Fruit fly (Drosophila melanogaster) whole organism: ENCODE measurements around the gene Hn.

Experiments used
- CG8478 ChIP-seq: fragments of >200 bp; optimal IDR thresholded peaks from 2 replicates; lab custom pipeline; 2018; ENCODE audit warnings: inconsistent platforms
- usp ChIP-seq: fragments of >200 bp; optimal IDR thresholded peaks from 2 replicates; lab custom pipeline; 2017; ENCODE audit warnings: missing biosample characterization, missing genetic modification characterization, mixed read lengths

DNA sequence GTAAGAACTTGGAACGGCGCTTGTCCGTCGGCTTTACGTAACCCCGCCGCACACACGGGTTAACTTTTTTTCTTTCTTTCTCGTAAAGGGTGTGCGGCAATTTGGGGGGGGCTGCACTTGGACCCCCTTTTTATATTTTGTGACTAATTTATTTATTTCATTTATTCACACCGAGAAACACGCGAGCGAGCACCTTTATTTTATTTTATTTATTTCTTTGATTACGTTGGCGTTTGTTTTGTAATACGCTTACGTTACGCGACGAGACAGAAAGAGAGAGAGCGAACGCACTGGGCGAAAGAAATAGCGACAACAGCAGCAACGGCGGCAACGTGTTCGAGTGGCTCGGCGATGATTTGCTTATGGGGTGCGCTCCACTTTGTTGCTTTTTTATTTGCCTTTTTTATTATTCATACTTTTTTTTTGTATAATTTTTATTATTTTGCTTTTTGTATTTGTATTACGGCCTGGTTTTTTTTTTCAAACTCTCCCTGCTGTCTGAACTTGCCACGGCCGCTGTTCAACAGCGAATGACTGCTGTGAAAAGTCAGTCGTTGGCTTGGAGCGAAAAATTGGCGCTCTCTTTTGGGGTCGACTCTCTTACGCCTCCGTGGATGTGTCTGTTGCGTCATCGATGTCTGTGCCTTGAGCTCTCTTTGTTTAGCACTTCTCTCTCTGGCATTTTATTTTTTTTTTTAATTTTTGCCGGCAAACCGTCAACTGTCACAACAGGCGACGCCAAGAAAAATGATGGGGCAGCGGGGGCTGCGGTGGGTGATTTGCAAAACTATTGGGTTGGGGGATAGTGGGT is 49.2 kb downstream of the Hn start, which contains the start of gene CG32369:
- TF ChIP-seq CG8478 (lab: Kevin White, UChicago) (no peak), usp (GFP tag; lab: Kevin White, UChicago) (no peak)
